Fruit fly (Drosophila melanogaster) whole organism, embryonic: ENCODE data around the gene CG43088.

Experiments used
- CG10267 ChIP-seq: fragments of 200-800 bp; sonication (Bioruptor generic); optimal IDR thresholded peaks from 2 replicates; lab custom pipeline; 2018; ENCODE audit warnings: missing biosample characterization, mild to moderate bottlenecking, missing genetic modification characterization, moderate library complexity
- CG10366 ChIP-seq: fragments of 200-800 bp; sonication (Bioruptor generic); IDR thresholded peaks from 2 replicates; pipeline ENCODE4 v1.3.6; 2022; ENCODE audit warnings: missing biosample characterization, missing genetic modification characterization
- CG11456 ChIP-seq: fragments of 200-800 bp; sonication (Bioruptor generic); IDR thresholded peaks from 3 replicates; pipeline ENCODE4 v1.3.6; 2022; ENCODE audit warnings: missing biosample characterization, missing genetic modification characterization
- CG14965 ChIP-seq: fragments of 200-800 bp; sonication (Bioruptor generic); optimal IDR thresholded peaks from 2 replicates; lab custom pipeline; 2016; ENCODE audit warnings: missing biosample characterization, missing genetic modification characterization, borderline replicate concordance
- CG15514 ChIP-seq: fragments of 200-800 bp; sonication (Bioruptor generic); optimal IDR thresholded peaks from 3 replicates; lab custom pipeline; 2017; ENCODE audit warnings: missing biosample characterization, missing genetic modification characterization, mild to moderate bottlenecking, moderate library complexity, missing genetic modification reagents
- CG15696 ChIP-seq: fragments of 200-800 bp; sonication (Bioruptor generic); optimal IDR thresholded peaks from 2 replicates; lab custom pipeline; 2019; ENCODE audit warnings: missing biosample characterization, mild to moderate bottlenecking, missing genetic modification characterization, moderate library complexity
- CG1603 ChIP-seq: fragments of 200-800 bp; sonication (Bioruptor generic); optimal IDR thresholded peaks from 2 replicates; lab custom pipeline; 2019; ENCODE audit warnings: missing biosample characterization, mild to moderate bottlenecking, missing genetic modification characterization, moderate library complexity
- CG17568 ChIP-seq: fragments of 200-800 bp; sonication (Bioruptor generic); optimal IDR thresholded peaks from 2 replicates; lab custom pipeline; 2018; ENCODE audit warnings: missing biosample characterization, mild to moderate bottlenecking, missing genetic modification characterization, moderate library complexity
- CG18262 ChIP-seq: fragments of 200-800 bp; optimal IDR thresholded peaks from 3 replicates; lab custom pipeline; 2019; ENCODE audit warnings: missing biosample characterization, mild to moderate bottlenecking, missing genetic modification characterization, moderate library complexity
- CG2712 ChIP-seq: fragments of 200-800 bp; optimal IDR thresholded peaks from 3 replicates; lab custom pipeline; 2019; ENCODE audit warnings: missing biosample characterization, mild to moderate bottlenecking, missing genetic modification characterization, moderate library complexity
- CG3847 ChIP-seq: fragments of 200-800 bp; sonication (Bioruptor generic); IDR thresholded peaks from 2 replicates; pipeline ENCODE4 v1.3.6; 2022; ENCODE audit warnings: missing biosample characterization, missing genetic modification characterization
- CG6254 ChIP-seq: fragments of 200-800 bp; sonication (Bioruptor generic); optimal IDR thresholded peaks from 3 replicates; lab custom pipeline; 2017; ENCODE audit warnings: mild to moderate bottlenecking, missing biosample characterization, missing genetic modification reagents, missing genetic modification characterization
- CG6272 ChIP-seq: fragments of 200-800 bp; sonication (Bioruptor generic); IDR thresholded peaks from 2 replicates; pipeline ENCODE4 v1.3.6; 2022; ENCODE audit warnings: missing biosample characterization, missing genetic modification characterization
- CG6683 ChIP-seq: fragments of 200-800 bp; sonication (Bioruptor generic); optimal IDR thresholded peaks from 2 replicates; lab custom pipeline; 2017; ENCODE audit warnings: missing biosample characterization, mild to moderate bottlenecking, missing genetic modification characterization, missing genetic modification reagents
- CG6689 ChIP-seq: fragments of 200-800 bp; sonication (Bioruptor generic); IDR thresholded peaks from 2 replicates; pipeline ENCODE4 v1.3.6; 2022; ENCODE audit warnings: missing biosample characterization, missing genetic modification characterization
- CG6813 ChIP-seq: fragments of 200-800 bp; sonication (Bioruptor generic); optimal IDR thresholded peaks from 2 replicates; lab custom pipeline; 2017; ENCODE audit warnings: missing biosample characterization, missing genetic modification characterization, mild to moderate bottlenecking, moderate library complexity, missing genetic modification reagents
- CG7372 ChIP-seq: fragments of 200-800 bp; sonication (Bioruptor generic); IDR thresholded peaks from 2 replicates; pipeline ENCODE4 v1.3.6; 2022; ENCODE audit warnings: missing biosample characterization, missing genetic modification characterization
- CG9437 ChIP-seq: fragments of 200-800 bp; sonication (Bioruptor generic); optimal IDR thresholded peaks from 2 replicates; lab custom pipeline; 2018; ENCODE audit warnings: missing biosample characterization, mild to moderate bottlenecking, missing genetic modification characterization
- CG9797 ChIP-seq: fragments of 200-800 bp; sonication (Bioruptor generic); optimal IDR thresholded peaks from 3 replicates; lab custom pipeline; 2018; ENCODE audit warnings: missing biosample characterization, mild to moderate bottlenecking, missing genetic modification characterization
- CG9817 ChIP-seq: fragments of 200-800 bp; sonication (Bioruptor generic); optimal IDR thresholded peaks from 2 replicates; lab custom pipeline; 2018; ENCODE audit warnings: missing biosample characterization, mild to moderate bottlenecking, missing genetic modification characterization, moderate library complexity
- D ChIP-seq, 2 experiments: fragments of 200-800 bp in 1 of 2; fragments of >200 bp in 1 of 2; sonication (Bioruptor generic) in 1 of 2; optimal IDR thresholded peaks; 2 replicates in 1 of 2; 3 replicates in 1 of 2; lab custom pipeline; 2017; ENCODE audit warnings: mild to moderate bottlenecking in 1 of 2, missing biosample characterization in 1 of 2, missing genetic modification characterization in 1 of 2, missing genetic modification reagents in 1 of 2
- D19A ChIP-seq: fragments of 200-800 bp; optimal IDR thresholded peaks from 3 replicates; lab custom pipeline; 2019; ENCODE audit warnings: missing biosample characterization, mild to moderate bottlenecking, missing genetic modification characterization, moderate library complexity
- Dp ChIP-seq: fragments of 200-800 bp; sonication (Bioruptor generic); optimal IDR thresholded peaks from 2 replicates; lab custom pipeline; 2018; ENCODE audit warnings: missing biosample characterization, mild to moderate bottlenecking, missing genetic modification characterization, moderate library complexity
- Drgx ChIP-seq: fragments of 200-800 bp; sonication (Bioruptor generic); IDR thresholded peaks from 2 replicates; pipeline ENCODE4 v1.3.6; 2022; ENCODE audit warnings: missing biosample characterization, missing genetic modification characterization
- Eip74EF ChIP-seq, 2 experiments: fragments of 200-800 bp in 1 of 2; fragments of >200 bp in 1 of 2; sonication (Bioruptor generic) in 1 of 2; optimal IDR thresholded peaks; 2 replicates each; lab custom pipeline; 2017 to 2019; ENCODE audit warnings: missing biosample characterization in 2 of 2, missing genetic modification characterization in 2 of 2, mild to moderate bottlenecking in 1 of 2, moderate library complexity in 1 of 2
- Fer1 ChIP-seq: fragments of 200-800 bp; sonication (Bioruptor generic); optimal IDR thresholded peaks from 2 replicates; lab custom pipeline; 2017; ENCODE audit warnings: missing biosample characterization, mild to moderate bottlenecking, missing genetic modification characterization
- Meics ChIP-seq: fragments of 200-800 bp; sonication (Bioruptor generic); optimal IDR thresholded peaks from 2 replicates; lab custom pipeline; 2017; ENCODE audit warnings: missing biosample characterization, mild to moderate bottlenecking, missing genetic modification characterization
- Mrtf ChIP-seq: fragments of 200-800 bp; sonication (Bioruptor generic); IDR thresholded peaks from 3 replicates; pipeline ENCODE4 v1.3.6; 2022; ENCODE audit warnings: missing biosample characterization, missing genetic modification characterization
- Myb ChIP-seq: fragments of 200-800 bp; sonication (Bioruptor generic); optimal IDR thresholded peaks from 2 replicates; lab custom pipeline; 2016; ENCODE audit warnings: missing biosample characterization, missing genetic modification characterization
- Poxn ChIP-seq: fragments of 200-800 bp; sonication (Bioruptor generic); IDR thresholded peaks from 2 replicates; pipeline ENCODE4 v1.3.6; 2022; ENCODE audit warnings: missing biosample characterization, missing genetic modification characterization
- Rx ChIP-seq: fragments of 200-800 bp; sonication (Bioruptor generic); IDR thresholded peaks from 2 replicates; pipeline ENCODE4 v1.3.6; 2022; ENCODE audit warnings: missing biosample characterization, missing genetic modification characterization
- Scr ChIP-seq: fragments of 200-800 bp; sonication (Bioruptor generic); IDR thresholded peaks from 2 replicates; pipeline ENCODE4 v1.3.6; 2022; ENCODE audit warnings: missing biosample characterization, missing genetic modification characterization; ENCODE audit not compliant: partially characterized antibody
- Sox100B ChIP-seq: fragments of 200-800 bp; sonication (Bioruptor generic); optimal IDR thresholded peaks from 3 replicates; lab custom pipeline; 2018; ENCODE audit warnings: missing biosample characterization, mild to moderate bottlenecking, missing genetic modification characterization
- Sox102F ChIP-seq: fragments of 200-800 bp; sonication (Bioruptor generic); optimal IDR thresholded peaks from 2 replicates; lab custom pipeline; 2018; ENCODE audit warnings: missing biosample characterization, mild to moderate bottlenecking, missing genetic modification characterization, moderate library complexity
- TFAM ChIP-seq: fragments of 200-800 bp; sonication (Bioruptor generic); optimal IDR thresholded peaks from 2 replicates; lab custom pipeline; 2017; ENCODE audit warnings: missing biosample characterization, missing genetic modification characterization, inconsistent platforms
- Taf1 ChIP-seq: fragments of 200-800 bp; sonication (Bioruptor generic); IDR thresholded peaks from 2 replicates; pipeline ENCODE4 v1.3.6; 2022; ENCODE audit warnings: missing biosample characterization, missing genetic modification characterization
- dpn ChIP-seq, 2 experiments: fragments of 200-800 bp; sonication (Bioruptor generic); optimal IDR thresholded peaks; 3 replicates each; lab custom pipeline; 2016; ENCODE audit warnings: missing biosample characterization in 2 of 2, missing genetic modification characterization in 2 of 2
- en ChIP-seq: fragments of 200-800 bp; sonication (Bioruptor generic); optimal IDR thresholded peaks from 2 replicates; lab custom pipeline; 2016; ENCODE audit warnings: missing biosample characterization, missing genetic modification characterization
- gcm ChIP-seq: fragments of 200-800 bp; sonication (Bioruptor generic); optimal IDR thresholded peaks from 2 replicates; lab custom pipeline; 2019; ENCODE audit warnings: missing biosample characterization, mild to moderate bottlenecking, missing genetic modification characterization, moderate library complexity
- gro ChIP-seq: fragments of 200-800 bp; sonication (Bioruptor generic); optimal IDR thresholded peaks from 2 replicates; lab custom pipeline; 2016; ENCODE audit warnings: missing biosample characterization, missing genetic modification characterization
- ham ChIP-seq: fragments of 200-800 bp; sonication (Bioruptor generic); IDR thresholded peaks from 2 replicates; pipeline ENCODE4 v1.3.6; 2022; ENCODE audit warnings: missing biosample characterization, missing genetic modification characterization
- lilli ChIP-seq: fragments of 200-800 bp; sonication (Bioruptor generic); optimal IDR thresholded peaks from 3 replicates; lab custom pipeline; 2016; ENCODE audit warnings: missing biosample characterization, missing genetic modification characterization
- mld ChIP-seq: fragments of 200-800 bp; sonication (Bioruptor generic); IDR thresholded peaks from 3 replicates; pipeline ENCODE4 v1.3.6; 2022; ENCODE audit warnings: missing biosample characterization, missing genetic modification characterization; ENCODE audit not compliant: partially characterized antibody
- nau ChIP-seq: fragments of 200-800 bp; sonication (Bioruptor generic); optimal IDR thresholded peaks from 3 replicates; lab custom pipeline; 2017; ENCODE audit warnings: missing biosample characterization, mild to moderate bottlenecking, missing genetic modification characterization, missing genetic modification reagents
- onecut ChIP-seq: fragments of 200-800 bp; sonication (Bioruptor generic); IDR thresholded peaks from 2 replicates; pipeline ENCODE4 v1.3.6; 2022; ENCODE audit warnings: missing biosample characterization, missing genetic modification characterization
- org-1 ChIP-seq: fragments of 200-800 bp; sonication (Bioruptor generic); optimal IDR thresholded peaks from 2 replicates; lab custom pipeline; 2017; ENCODE audit warnings: missing biosample characterization, missing genetic modification characterization
- sd ChIP-seq: fragments of 200-800 bp; sonication (Bioruptor generic); optimal IDR thresholded peaks from 3 replicates; lab custom pipeline; 2018; ENCODE audit warnings: missing biosample characterization, mild to moderate bottlenecking, missing genetic modification characterization, moderate library complexity
- sens ChIP-seq: fragments of 200-800 bp; sonication (Bioruptor generic); peaks from one replicate; lab custom pipeline; 2016; ENCODE audit warnings: missing biosample characterization, missing genetic modification characterization
- sens-2 ChIP-seq: fragments of 200-800 bp; sonication (Bioruptor generic); IDR thresholded peaks from 2 replicates; pipeline ENCODE4 v1.3.6; 2022; ENCODE audit warnings: missing biosample characterization, missing genetic modification characterization
- ssp ChIP-seq: fragments of 200-800 bp; sonication (Bioruptor generic); IDR thresholded peaks from 2 replicates; pipeline ENCODE4 v1.3.6; 2022; ENCODE audit warnings: missing biosample characterization, missing genetic modification characterization
- unc-4 ChIP-seq: fragments of 200-800 bp; sonication (Bioruptor generic); IDR thresholded peaks from 2 replicates; pipeline ENCODE4 v1.3.6; 2022; ENCODE audit warnings: missing biosample characterization, missing genetic modification characterization; ENCODE audit not compliant: partially characterized antibody
- zen2 ChIP-seq: fragments of 200-800 bp; sonication (Bioruptor generic); IDR thresholded peaks from 3 replicates; pipeline ENCODE4 v1.3.6; 2022; ENCODE audit warnings: missing biosample characterization, missing genetic modification characterization; ENCODE audit not compliant: partially characterized antibody

The CG43088 gene

dm6 chrX:14727580-14727979 is 25.4 kb downstream of the CG43088 start (continued):
- no peak for TF ChIP-seq D (optimal IDR thresholded peaks at IDR 0.05; lab: Kevin White, UChicago)
- peak; percentile 14 for TF ChIP-seq D (GFP tag; optimal IDR thresholded peaks at IDR 0.05; lab: Kevin White, UChicago)
- peak; percentile 27; the same call in 1 of the 2 replicates for TF ChIP-seq Rx
- peak; percentile 31 for TF ChIP-seq CG15514 (GFP tag; lab: Kevin White, UChicago)
- peak; percentile 21; the same call in 1 of the 3 replicates for TF ChIP-seq Mrtf (GFP tag; lab: Robert Waterston, UW)
- TF ChIP-seq unc-4 (GFP tag; lab: Robert Waterston, UW) = no peak
- peak in 1 of 2 experiments; percentile 27 for TF ChIP-seq dpn (GFP tag; optimal IDR thresholded peaks at IDR 0.05; lab: Kevin White, UChicago)
- peak; percentile 26 for TF ChIP-seq lilli
- no peak for TF ChIP-seq gro (GFP tag; lab: Kevin White, UChicago)
- peak; percentile 29 for TF ChIP-seq CG9817
- no peak for TF ChIP-seq CG6272 (GFP tag; lab: Robert Waterston, UW)
- no peak for TF ChIP-seq onecut
- peak; percentile 55 for TF ChIP-seq Sox102F (GFP tag; lab: Kevin White, UChicago)
- peak; percentile 47 for TF ChIP-seq CG6813 (GFP tag; lab: Kevin White, UChicago)
- peak; percentile 17 for TF ChIP-seq CG6683 (GFP tag; lab: Kevin White, UChicago)
- no peak for TF ChIP-seq en
- peak; percentile 76 for TF ChIP-seq sens (GFP tag; lab: Kevin White, UChicago)
- TF ChIP-seq sens-2 (GFP tag; lab: Robert Waterston, UW) = no peak
- TF ChIP-seq CG6689 (GFP tag; lab: Robert Waterston, UW) = 0 out of 2 replicates have a peak, but pooled peaks have one; percentile 26
- peak; percentile 55 for TF ChIP-seq CG1603 (tag; lab: Kevin White, UChicago)
- TF ChIP-seq ssp (GFP tag; lab: Robert Waterston, UW) = no peak
- peak; percentile 41 for TF ChIP-seq D19A (tag; lab: Kevin White, UChicago)
- TF ChIP-seq CG15696 = no peak
- TF ChIP-seq Eip74EF (GFP tag; optimal IDR thresholded peaks at IDR 0.05; lab: Kevin White, UChicago) = peak in 1 of 2 experiments; percentile 22
- no peak for TF ChIP-seq mld
- no peak for TF ChIP-seq ham
- peak; percentile 24 for TF ChIP-seq CG2712 (tag; lab: Kevin White, UChicago)
- peak; percentile 14 for TF ChIP-seq Sox100B (GFP tag; lab: Kevin White, UChicago)
- peak; percentile 16 for TF ChIP-seq CG6254 (GFP tag; lab: Kevin White, UChicago)
- TF ChIP-seq zen2 = no peak
- TF ChIP-seq Meics = peak; percentile 41
- peak; percentile 7 for TF ChIP-seq CG10267 (tag; lab: Kevin White, UChicago)
- TF ChIP-seq Fer1 (GFP tag; lab: Kevin White, UChicago) = peak; percentile 64
- TF ChIP-seq CG7372 (GFP tag; lab: Robert Waterston, UW) = peak; percentile 65
- no peak for TF ChIP-seq CG17568 (GFP tag; lab: Kevin White, UChicago)
- TF ChIP-seq nau = peak; percentile 32
- TF ChIP-seq CG11456 = no peak
- no peak for TF ChIP-seq CG14965

DNA sequence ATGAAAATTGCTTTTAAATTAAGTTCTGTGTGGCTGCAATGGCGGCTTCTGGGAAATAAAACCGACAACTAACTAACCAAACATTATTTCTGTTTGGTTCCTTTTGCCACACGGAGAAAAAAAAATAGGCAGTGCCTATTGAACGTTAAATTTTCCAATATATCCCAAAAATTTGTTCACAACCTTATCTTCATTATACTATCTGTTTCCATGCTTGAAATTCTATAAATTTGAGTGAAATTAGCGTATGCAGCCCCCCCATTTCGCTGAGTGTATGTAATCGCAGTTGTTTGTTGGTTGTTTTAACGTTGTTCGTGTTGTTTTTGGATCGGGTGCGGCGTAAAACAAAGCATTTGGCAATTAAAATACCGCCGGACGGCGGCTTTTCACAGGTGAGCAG is 36.3 kb downstream of the CG43088 start:
- TF ChIP-seq CG9437 (GFP tag; lab: Kevin White, UChicago) = no peak
- peak; percentile 44; the same call in 1 of the 2 replicates for TF ChIP-seq Drgx (GFP tag; lab: Robert Waterston, UW)
- no peak for TF ChIP-seq CG10366 (GFP tag; lab: Robert Waterston, UW)
- no peak for TF ChIP-seq gcm (GFP tag; lab: Kevin White, UChicago)
- no peak for TF ChIP-seq Poxn
- TF ChIP-seq Myb (GFP tag; lab: Kevin White, UChicago) = no peak
- no peak for TF ChIP-seq CG3847
- TF ChIP-seq org-1 (GFP tag; lab: Kevin White, UChicago) = no peak
- no peak for TF ChIP-seq TFAM (GFP tag; lab: Kevin White, UChicago)
- TF ChIP-seq CG9797 (GFP tag; lab: Kevin White, UChicago) = no peak
- no peak for TF ChIP-seq sd
- TF ChIP-seq CG18262 (tag; lab: Kevin White, UChicago) = no peak
- no peak for TF ChIP-seq Scr (GFP tag; lab: Robert Waterston, UW)
- no peak for TF ChIP-seq Dp
- no peak for TF ChIP-seq Taf1
